Fruit fly (Drosophila melanogaster) whole organism, embryonic: ENCODE measurements around the gene hog.

Experiments
- Atf3 ChIP-seq: fragments of 200-800 bp; sonication (Bioruptor generic); optimal IDR thresholded peaks from 3 replicates; lab custom pipeline; 2016; ENCODE audit warnings: missing biosample characterization, missing genetic modification characterization
- CG11398 ChIP-seq: fragments of 200-800 bp; sonication (Bioruptor generic); optimal IDR thresholded peaks from 2 replicates; lab custom pipeline; 2016; ENCODE audit warnings: missing biosample characterization, missing genetic modification characterization
- CG12391 ChIP-seq: fragments of 200-800 bp; sonication (Bioruptor generic); optimal IDR thresholded peaks from 3 replicates; lab custom pipeline; 2018; ENCODE audit warnings: missing biosample characterization, mild to moderate bottlenecking, missing genetic modification characterization, moderate library complexity
- CG14050 ChIP-seq: fragments of 200-800 bp; sonication (Bioruptor generic); IDR thresholded peaks from 3 replicates; pipeline ENCODE4 v1.3.6; 2022; ENCODE audit warnings: missing biosample characterization, missing genetic modification characterization
- CG14710 ChIP-seq: fragments of 200-800 bp; sonication (Bioruptor generic); optimal IDR thresholded peaks from 3 replicates; lab custom pipeline; 2019; ENCODE audit warnings: missing biosample characterization, mild to moderate bottlenecking, missing genetic modification characterization, moderate library complexity
- CG16815 ChIP-seq: fragments of 200-800 bp; sonication (Bioruptor generic); optimal IDR thresholded peaks from 3 replicates; lab custom pipeline; 2017; ENCODE audit warnings: missing biosample characterization, mild to moderate bottlenecking, missing genetic modification characterization
- CG18599 ChIP-seq: fragments of 200-800 bp; sonication (Bioruptor generic); optimal IDR thresholded peaks from 3 replicates; lab custom pipeline; 2017; ENCODE audit warnings: missing biosample characterization, missing genetic modification characterization, mild to moderate bottlenecking, moderate library complexity, missing genetic modification reagents
- CG2129 ChIP-seq: fragments of 200-800 bp; sonication (Bioruptor generic); IDR thresholded peaks from 2 replicates; pipeline ENCODE4 v1.3.6; 2022; ENCODE audit warnings: missing biosample characterization, missing genetic modification characterization; ENCODE audit not compliant: partially characterized antibody
- CG3163 ChIP-seq: fragments of 200-800 bp; sonication (Bioruptor generic); optimal IDR thresholded peaks from 3 replicates; lab custom pipeline; 2016; ENCODE audit warnings: missing biosample characterization, missing genetic modification characterization
- CG33213 ChIP-seq: fragments of 200-800 bp; sonication (Bioruptor generic); optimal IDR thresholded peaks from 3 replicates; lab custom pipeline; 2016; ENCODE audit warnings: missing biosample characterization, missing genetic modification characterization
- CG42726 ChIP-seq: fragments of 200-800 bp; sonication (Bioruptor generic); IDR thresholded peaks from 2 replicates; pipeline ENCODE4 v1.3.6; 2022; ENCODE audit warnings: missing biosample characterization, missing genetic modification characterization; ENCODE audit not compliant: partially characterized antibody
- CG4424 ChIP-seq: fragments of 200-800 bp; sonication (Bioruptor generic); optimal IDR thresholded peaks from 3 replicates; lab custom pipeline; 2016; ENCODE audit warnings: missing biosample characterization, missing genetic modification characterization
- CG4730 ChIP-seq: fragments of 200-800 bp; sonication (Bioruptor generic); IDR thresholded peaks from 2 replicates; pipeline ENCODE4 v1.3.6; 2022; ENCODE audit warnings: missing biosample characterization, missing genetic modification characterization
- CG6689 ChIP-seq: fragments of 200-800 bp; sonication (Bioruptor generic); IDR thresholded peaks from 2 replicates; pipeline ENCODE4 v1.3.6; 2022; ENCODE audit warnings: missing biosample characterization, missing genetic modification characterization
- CG7357 ChIP-seq: fragments of 200-800 bp; sonication (Bioruptor generic); IDR thresholded peaks from 3 replicates; pipeline ENCODE4 v1.3.6; 2022; ENCODE audit warnings: missing biosample characterization, missing genetic modification characterization
- CG8765 ChIP-seq: fragments of 200-800 bp; sonication (Bioruptor generic); IDR thresholded peaks from 2 replicates; pipeline ENCODE4 v1.3.6; 2022; ENCODE audit warnings: missing biosample characterization, missing genetic modification characterization
- CG9215 ChIP-seq: fragments of 200-800 bp; sonication (Bioruptor generic); IDR thresholded peaks from 2 replicates; pipeline ENCODE4 v1.3.6; 2022; ENCODE audit warnings: missing biosample characterization, missing genetic modification characterization
- CHES-1-like ChIP-seq: fragments of 200-800 bp; sonication (Bioruptor generic); optimal IDR thresholded peaks from 2 replicates; lab custom pipeline; 2016; ENCODE audit warnings: missing biosample characterization, missing genetic modification characterization
- Drgx ChIP-seq: fragments of 200-800 bp; sonication (Bioruptor generic); IDR thresholded peaks from 2 replicates; pipeline ENCODE4 v1.3.6; 2022; ENCODE audit warnings: missing biosample characterization, missing genetic modification characterization
- ERR ChIP-seq: fragments of 200-800 bp; sonication (Bioruptor generic); optimal IDR thresholded peaks from 2 replicates; lab custom pipeline; 2016; ENCODE audit warnings: missing biosample characterization, missing genetic modification characterization
- Ets65A ChIP-seq: fragments of 200-800 bp; sonication (Bioruptor generic); peaks from one replicate; lab custom pipeline; 2016; ENCODE audit warnings: missing biosample characterization, missing genetic modification characterization
- H2.0 ChIP-seq: fragments of 200-800 bp; sonication (Bioruptor generic); IDR thresholded peaks from 2 replicates; pipeline ENCODE4 v1.3.6; 2022; ENCODE audit warnings: missing biosample characterization, missing genetic modification characterization
- Hr39 ChIP-seq: fragments of >200 bp; optimal IDR thresholded peaks from 2 replicates; lab custom pipeline; 2017
- Kr ChIP-seq: fragments of 200-800 bp; sonication (Bioruptor generic); optimal IDR thresholded peaks from 2 replicates; lab custom pipeline; 2017; ENCODE audit warnings: missing biosample characterization, mild to moderate bottlenecking, missing genetic modification characterization
- Mad ChIP-seq: fragments of 200-800 bp; sonication (Bioruptor generic); optimal IDR thresholded peaks from 2 replicates; lab custom pipeline; 2016; ENCODE audit warnings: missing biosample characterization, missing genetic modification characterization
- Max ChIP-seq: fragments of 200-800 bp; sonication (Bioruptor generic); optimal IDR thresholded peaks from 2 replicates; lab custom pipeline; 2016; ENCODE audit warnings: missing biosample characterization, mild to moderate bottlenecking, missing genetic modification characterization
- Ravus ChIP-seq: fragments of 200-800 bp; sonication (Bioruptor generic); IDR thresholded peaks from 2 replicates; pipeline ENCODE4 v1.3.6; 2022; ENCODE audit warnings: missing biosample characterization, missing genetic modification characterization
- Tbp ChIP-seq: fragments of >200 bp; optimal IDR thresholded peaks from 2 replicates; lab custom pipeline; 2018; ENCODE audit warnings: missing biosample characterization, missing genetic modification characterization
- Xrp1 ChIP-seq: fragments of 200-800 bp; sonication (Bioruptor generic); IDR thresholded peaks from 2 replicates; pipeline ENCODE4 v1.3.6; 2022; ENCODE audit warnings: missing biosample characterization, missing genetic modification characterization
- ac ChIP-seq: fragments of 200-800 bp; sonication (Bioruptor generic); optimal IDR thresholded peaks from 3 replicates; lab custom pipeline; 2017; ENCODE audit warnings: missing biosample characterization, mild to moderate bottlenecking, missing genetic modification characterization
- ase ChIP-seq: fragments of 200-800 bp; sonication (Bioruptor generic); IDR thresholded peaks from 3 replicates; pipeline ENCODE4 v1.3.6; 2022; ENCODE audit warnings: missing biosample characterization, missing genetic modification characterization
- bcd ChIP-seq: fragments of 200-800 bp; sonication (Bioruptor generic); optimal IDR thresholded peaks from 2 replicates; lab custom pipeline; 2017; ENCODE audit warnings: missing biosample characterization, mild to moderate bottlenecking, missing genetic modification characterization
- bigmax ChIP-seq: fragments of 200-800 bp; sonication (Bioruptor generic); optimal IDR thresholded peaks from 2 replicates; lab custom pipeline; 2018; ENCODE audit warnings: missing biosample characterization, mild to moderate bottlenecking, missing genetic modification characterization
- chm ChIP-seq: fragments of 200-800 bp; sonication (Bioruptor generic); IDR thresholded peaks from 2 replicates; pipeline ENCODE4 v1.3.6; 2022; ENCODE audit warnings: missing biosample characterization, missing genetic modification characterization
- eve ChIP-seq, 2 experiments: fragments of >200 bp; optimal IDR thresholded peaks; 2 replicates each; lab custom pipeline; 2017; ENCODE audit warnings: missing biosample characterization in 2 of 2, missing genetic modification characterization in 2 of 2
- fu2 ChIP-seq: fragments of 200-800 bp; sonication (Bioruptor generic); optimal IDR thresholded peaks from 2 replicates; lab custom pipeline; 2016; ENCODE audit warnings: missing biosample characterization, missing genetic modification characterization
- gfzf ChIP-seq: fragments of 200-800 bp; sonication (Bioruptor generic); optimal IDR thresholded peaks from 2 replicates; lab custom pipeline; 2016; ENCODE audit warnings: missing biosample characterization, mild to moderate bottlenecking, missing genetic modification characterization, moderate library complexity
- jigr1 ChIP-seq: fragments of 200-800 bp; sonication (Bioruptor generic); IDR thresholded peaks from 3 replicates; pipeline ENCODE4 v1.3.6; 2022; ENCODE audit warnings: missing biosample characterization, missing genetic modification characterization
- knrl ChIP-seq: fragments of 200-800 bp; sonication (Bioruptor generic); IDR thresholded peaks from 3 replicates; pipeline ENCODE4 v1.3.6; 2022; ENCODE audit warnings: missing biosample characterization, missing genetic modification characterization; ENCODE audit not compliant: partially characterized antibody
- lov ChIP-seq, 2 experiments: fragments of 200-800 bp in 1 of 2; fragments of >200 bp in 1 of 2; sonication (Bioruptor generic) in 1 of 2; IDR thresholded peaks in 1 of 2; optimal IDR thresholded peaks in 1 of 2; 2 replicates in 1 of 2; 3 replicates in 1 of 2; pipeline versions ENCODE4 v1.3.6 to Lab custom; 2017 to 2022; ENCODE audit warnings: missing biosample characterization in 1 of 2, missing genetic modification characterization in 1 of 2
- maf-S ChIP-seq: fragments of 200-800 bp; sonication (Bioruptor generic); optimal IDR thresholded peaks from 2 replicates; lab custom pipeline; 2016; ENCODE audit warnings: missing biosample characterization, missing genetic modification characterization
- oc ChIP-seq: fragments of 200-800 bp; sonication (Bioruptor generic); optimal IDR thresholded peaks from 2 replicates; lab custom pipeline; 2018; ENCODE audit warnings: missing biosample characterization, mild to moderate bottlenecking, missing genetic modification characterization, moderate library complexity
- onecut ChIP-seq: fragments of 200-800 bp; sonication (Bioruptor generic); IDR thresholded peaks from 2 replicates; pipeline ENCODE4 v1.3.6; 2022; ENCODE audit warnings: missing biosample characterization, missing genetic modification characterization
- phol ChIP-seq: fragments of 200-800 bp; sonication (Bioruptor generic); optimal IDR thresholded peaks from 3 replicates; lab custom pipeline; 2018; ENCODE audit warnings: missing biosample characterization, mild to moderate bottlenecking, missing genetic modification characterization, moderate library complexity
- ranshi ChIP-seq: fragments of 200-800 bp; sonication (Bioruptor generic); IDR thresholded peaks from 2 replicates; pipeline ENCODE4 v1.3.6; 2022; ENCODE audit warnings: missing biosample characterization, missing genetic modification characterization
- row ChIP-seq: fragments of 200-800 bp; sonication (Bioruptor generic); IDR thresholded peaks from 3 replicates; pipeline ENCODE4 v1.3.6; 2022; ENCODE audit warnings: missing biosample characterization, missing genetic modification characterization
- salm ChIP-seq: fragments of 200-800 bp; sonication (Bioruptor generic); optimal IDR thresholded peaks from 2 replicates; lab custom pipeline; 2018; ENCODE audit warnings: missing biosample characterization, mild to moderate bottlenecking, missing genetic modification characterization
- sens ChIP-seq: fragments of 200-800 bp; sonication (Bioruptor generic); peaks from one replicate; lab custom pipeline; 2016; ENCODE audit warnings: missing biosample characterization, missing genetic modification characterization
- tin ChIP-seq: fragments of 200-800 bp; sonication (Bioruptor generic); optimal IDR thresholded peaks from 3 replicates; lab custom pipeline; 2016; ENCODE audit warnings: missing biosample characterization, missing genetic modification characterization
- trem ChIP-seq: fragments of 200-800 bp; optimal IDR thresholded peaks from 3 replicates; lab custom pipeline; 2019; ENCODE audit warnings: missing biosample characterization, mild to moderate bottlenecking, missing genetic modification characterization, moderate library complexity
- ttk ChIP-seq: fragments of 200-800 bp; sonication (Bioruptor generic); IDR thresholded peaks from 2 replicates; pipeline ENCODE4 v2.1.2; 2022; ENCODE audit warnings: missing biosample characterization, missing genetic modification characterization
- vnd ChIP-seq: fragments of 200-800 bp; sonication (Bioruptor generic); IDR thresholded peaks from 3 replicates; pipeline ENCODE4 v1.3.6; 2022; ENCODE audit warnings: missing biosample characterization, missing genetic modification characterization; ENCODE audit not compliant: partially characterized antibody

hog gene

dm6 chrX:14738420-14738819 is 19.7 kb upstream of the hog start (continued):
- TF ChIP-seq fu2 = no peak
- TF ChIP-seq CG14050 (GFP tag; lab: Robert Waterston, UW) = no peak
- TF ChIP-seq gfzf (GFP tag; lab: Kevin White, UChicago) = no peak
- no peak for TF ChIP-seq Tbp (GFP tag; lab: Kevin White, UChicago)
- TF ChIP-seq maf-S = no peak
- TF ChIP-seq ERR (GFP tag; lab: Kevin White, UChicago) = no peak
- no peak for TF ChIP-seq Mad
- no peak for TF ChIP-seq ttk (GFP tag; lab: Robert Waterston, UW)
- TF ChIP-seq CG2129 = no peak
- no peak for TF ChIP-seq CG7357 (GFP tag; lab: Robert Waterston, UW)
- peak; percentile 10; the same call in 1 of the 2 replicates for TF ChIP-seq H2.0 (GFP tag; lab: Robert Waterston, UW)
- TF ChIP-seq ranshi (GFP tag; lab: Robert Waterston, UW) = 0 out of 2 replicates have a peak, but pooled peaks have one; percentile 44
- TF ChIP-seq chm (GFP tag; lab: Robert Waterston, UW) = no peak
- TF ChIP-seq vnd (GFP tag; lab: Robert Waterston, UW) = no peak
- TF ChIP-seq trem = no peak
- no peak for TF ChIP-seq bcd (GFP tag; lab: Kevin White, UChicago)
- no peak for TF ChIP-seq jigr1 (GFP tag; lab: Robert Waterston, UW)
- TF ChIP-seq CG11398 (GFP tag; lab: Kevin White, UChicago) = no peak
- TF ChIP-seq CG4730 (GFP tag; lab: Robert Waterston, UW) = no peak
- TF ChIP-seq ac (GFP tag; lab: Kevin White, UChicago) = no peak
- no peak for TF ChIP-seq salm (tag; lab: Kevin White, UChicago)
- TF ChIP-seq CG6689 (GFP tag; lab: Robert Waterston, UW) = 0 out of 2 replicates have a peak, but pooled peaks have one; percentile 16
- no peak for TF ChIP-seq knrl (GFP tag; lab: Robert Waterston, UW)
- TF ChIP-seq Xrp1 (GFP tag; lab: Robert Waterston, UW) = peak; percentile 12; the same call in 1 of the 2 replicates
- TF ChIP-seq CG12391 (tag; lab: Kevin White, UChicago) = no peak
- 0 out of 3 replicates have a peak, but pooled peaks have one; percentile 26 for TF ChIP-seq row
- no peak for TF ChIP-seq Ravus (GFP tag; lab: Robert Waterston, UW)
- TF ChIP-seq oc (tag; lab: Kevin White, UChicago) = no peak
- TF ChIP-seq Ets65A = peak; percentile 29
- no peak for TF ChIP-seq CG18599
- no peak for TF ChIP-seq CG42726
- TF ChIP-seq Max = no peak
- TF ChIP-seq Hr39 = no peak
- TF ChIP-seq CHES-1-like (GFP tag; lab: Kevin White, UChicago) = no peak
- no peak for TF ChIP-seq CG3163
- peak; percentile 2 for TF ChIP-seq CG14710 (tag; lab: Kevin White, UChicago)
- no peak for TF ChIP-seq CG9215
- TF ChIP-seq eve (GFP tag; optimal IDR thresholded peaks at IDR 0.05; lab: Kevin White, UChicago) = peak in 1 of 2 experiments; percentile 10
- TF ChIP-seq sens (GFP tag; lab: Kevin White, UChicago) = peak; percentile 42
- no peak for TF ChIP-seq CG8765 (GFP tag; lab: Robert Waterston, UW)
- TF ChIP-seq phol = peak; percentile 34
- TF ChIP-seq CG33213 (GFP tag; lab: Kevin White, UChicago) = no peak
- peak; percentile 44; the same call in 1 of the 2 replicates for TF ChIP-seq Drgx (GFP tag; lab: Robert Waterston, UW)
- no peak for TF ChIP-seq CG16815 (GFP tag; lab: Kevin White, UChicago)
- TF ChIP-seq onecut (GFP tag; lab: Robert Waterston, UW) = no peak
- TF ChIP-seq lov (optimal IDR thresholded peaks at IDR 0.05; lab: Kevin White, UChicago) = no peak
- TF ChIP-seq lov (GFP tag; IDR thresholded peaks at IDR 0.05; lab: Robert Waterston, UW) = no peak
- no peak for TF ChIP-seq bigmax
- peak; percentile 9 for TF ChIP-seq tin (GFP tag; lab: Kevin White, UChicago)
- TF ChIP-seq ase (GFP tag; lab: Robert Waterston, UW) = no peak
- no peak for TF ChIP-seq Atf3 (GFP tag; lab: Kevin White, UChicago)
- TF ChIP-seq Kr (GFP tag; lab: Kevin White, UChicago) = no peak
- TF ChIP-seq CG4424 = peak; percentile 15
